Fruit fly (Drosophila melanogaster): ENCODE measurements around the gene Ide.

- TF ChIP-seq CG13204 (GFP tag; optimal IDR thresholded peaks at IDR 0.05) (no peak), CG32121 (GFP tag; IDR thresholded peaks at IDR 0.05) (no peak), EcR (GFP tag; optimal IDR thresholded peaks at IDR 0.05) (no peak)
Measured at dm6 chr3L:20353149-20353548, 22.5 kb downstream of the Ide start, which contains the start of gene CG5618.

Measured in whole organism, pupa.